Worm (Caenorhabditis elegans) whole organism, late embryonic: ENCODE measurements around the gene lron-13.

Source experiments
- C38D4.7 ChIP-seq: fragments of 200-800 bp; sonication (Bioruptor generic); optimal IDR thresholded peaks from 2 replicates; lab custom pipeline; 2018; ENCODE audit warnings: mild to moderate bottlenecking, missing genetic modification characterization, moderate library complexity, missing compliant biosample characterization
- ahr-1 ChIP-seq: sonication (generic microtip); optimal IDR thresholded peaks from 2 replicates; lab custom pipeline; 2016; ENCODE audit warnings: missing genetic modification characterization, missing compliant biosample characterization
- ceh-18 ChIP-seq: sonication (generic microtip); optimal IDR thresholded peaks from 2 replicates; lab custom pipeline; 2016; ENCODE audit warnings: missing genetic modification characterization, missing compliant biosample characterization
- ceh-2 ChIP-seq: sonication (generic microtip); optimal IDR thresholded peaks from 2 replicates; lab custom pipeline; 2016; ENCODE audit warnings: missing genotype, missing genetic modification characterization, missing compliant biosample characterization
- ceh-22 ChIP-seq: sonication (generic microtip); optimal IDR thresholded peaks from 2 replicates; lab custom pipeline; 2017; ENCODE audit warnings: missing biosample characterization, missing genetic modification characterization
- ceh-24 ChIP-seq: sonication (generic microtip); optimal IDR thresholded peaks from 2 replicates; lab custom pipeline; 2016; ENCODE audit warnings: mild to moderate bottlenecking, missing genetic modification characterization, missing compliant biosample characterization
- ceh-30 ChIP-seq: fragments of 150-350 bp; optimal IDR thresholded peaks from 2 replicates; lab custom pipeline; 2014; ENCODE audit warnings: missing biosample characterization, missing genetic modification characterization
- ceh-31 ChIP-seq: sonication (generic microtip); optimal IDR thresholded peaks from 2 replicates; lab custom pipeline; 2016; ENCODE audit warnings: missing genetic modification characterization, missing compliant biosample characterization
- ceh-34 ChIP-seq: sonication (generic microtip); optimal IDR thresholded peaks from 2 replicates; lab custom pipeline; 2016; ENCODE audit warnings: mild to moderate bottlenecking, missing genetic modification characterization, missing compliant biosample characterization
- ceh-45 ChIP-seq: fragments of 200-800 bp; sonication (Bioruptor generic); IDR thresholded peaks from 2 replicates; pipeline ENCODE4 v1.3.6; 2022; ENCODE audit warnings: missing genetic modification reagents, missing genetic modification characterization, missing compliant biosample characterization
- che-1 ChIP-seq: sonication (generic microtip); optimal IDR thresholded peaks from 2 replicates; lab custom pipeline; 2016; ENCODE audit warnings: mild to moderate bottlenecking, missing genetic modification characterization, missing compliant biosample characterization
- dmd-4 ChIP-seq: sonication (generic microtip); optimal IDR thresholded peaks from 2 replicates; lab custom pipeline; 2016; ENCODE audit warnings: borderline replicate concordance, missing genetic modification characterization, missing compliant biosample characterization
- dve-1 ChIP-seq: sonication (generic microtip); optimal IDR thresholded peaks from 2 replicates; lab custom pipeline; 2017; ENCODE audit warnings: antibody characterized with exemption, mild to moderate bottlenecking, missing genetic modification characterization, missing compliant biosample characterization
- elt-2 ChIP-seq: sonication (generic microtip); optimal IDR thresholded peaks from 2 replicates; lab custom pipeline; 2016; ENCODE audit warnings: missing genetic modification reagents, missing genetic modification characterization, missing compliant biosample characterization
- elt-4 ChIP-seq: sonication (generic microtip); optimal IDR thresholded peaks from 2 replicates; lab custom pipeline; 2016; ENCODE audit warnings: missing genetic modification characterization, missing compliant biosample characterization
- ets-4 ChIP-seq: sonication (generic microtip); optimal IDR thresholded peaks from 2 replicates; lab custom pipeline; 2016; ENCODE audit warnings: missing genetic modification characterization, missing compliant biosample characterization
- fkh-10 ChIP-seq: fragments of 150-350 bp; optimal IDR thresholded peaks from 2 replicates; lab custom pipeline; 2014; ENCODE audit warnings: missing biosample characterization, missing genetic modification reagents, missing genetic modification characterization
- gmeb-2 ChIP-seq: sonication (generic microtip); optimal IDR thresholded peaks from 2 replicates; lab custom pipeline; 2016; ENCODE audit warnings: missing genetic modification characterization, inconsistent platforms, missing compliant biosample characterization
- hlh-30 ChIP-seq: sonication (generic microtip); optimal IDR thresholded peaks from 2 replicates; lab custom pipeline; 2017; ENCODE audit warnings: antibody characterized with exemption, missing genetic modification characterization, missing compliant biosample characterization; ENCODE audit not compliant: insufficient read depth
- hlh-6 ChIP-seq: sonication (generic microtip); optimal IDR thresholded peaks from 2 replicates; lab custom pipeline; 2016; ENCODE audit warnings: missing genotype, missing genetic modification characterization, missing compliant biosample characterization
- hlh-8 ChIP-seq: sonication (generic microtip); optimal IDR thresholded peaks from 2 replicates; lab custom pipeline; 2016; ENCODE audit warnings: missing genotype, missing genetic modification characterization, missing compliant biosample characterization
- nhr-11 ChIP-seq: fragments of 150-350 bp; optimal IDR thresholded peaks from 2 replicates; lab custom pipeline; 2014; ENCODE audit warnings: missing biosample characterization, missing genetic modification characterization
- npax-4 ChIP-seq: sonication (generic microtip); optimal IDR thresholded peaks from 2 replicates; lab custom pipeline; 2016; ENCODE audit warnings: missing genetic modification characterization, missing compliant biosample characterization
- odd-2 ChIP-seq: sonication (generic microtip); optimal IDR thresholded peaks from 2 replicates; lab custom pipeline; 2017; ENCODE audit warnings: antibody characterized with exemption, mild to moderate bottlenecking, missing genetic modification characterization, missing compliant biosample characterization
- pat-9 ChIP-seq: fragments of 200-800 bp; sonication (Bioruptor generic); optimal IDR thresholded peaks from 2 replicates; lab custom pipeline; 2018; ENCODE audit warnings: mild to moderate bottlenecking, missing genetic modification characterization, moderate library complexity, missing compliant biosample characterization
- pha-4 ChIP-seq: fragments of 150-350 bp; optimal IDR thresholded peaks from 2 replicates; lab custom pipeline; 2018; ENCODE audit warnings: missing biosample characterization, missing genetic modification reagents, missing genetic modification characterization
- pqm-1 ChIP-seq: sonication (generic microtip); optimal IDR thresholded peaks from 2 replicates; lab custom pipeline; 2016; ENCODE audit warnings: missing genetic modification characterization, missing compliant biosample characterization
- pros-1 ChIP-seq: fragments of 150-350 bp; optimal IDR thresholded peaks from 2 replicates; lab custom pipeline; 2014; ENCODE audit warnings: missing biosample characterization, missing genetic modification reagents, missing genetic modification characterization
- rnt-1 ChIP-seq: sonication (generic microtip); optimal IDR thresholded peaks from 2 replicates; lab custom pipeline; 2016; ENCODE audit warnings: missing genetic modification characterization, missing compliant biosample characterization
- sdc-2 ChIP-seq: sonication (generic microtip); optimal IDR thresholded peaks from 2 replicates; lab custom pipeline; 2016; ENCODE audit warnings: missing genotype, missing genetic modification characterization, missing compliant biosample characterization
- sox-2 ChIP-seq: fragments of 200-800 bp; sonication (Bioruptor generic); IDR thresholded peaks from 2 replicates; pipeline ENCODE4 v1.3.6; 2022; ENCODE audit warnings: missing genetic modification reagents, missing genetic modification characterization, missing compliant biosample characterization
- sox-4 ChIP-seq: sonication (generic microtip); optimal IDR thresholded peaks from 2 replicates; lab custom pipeline; 2017; ENCODE audit warnings: mild to moderate bottlenecking, missing genetic modification characterization, inconsistent platforms, missing compliant biosample characterization
- tbx-2 ChIP-seq: sonication (generic microtip); optimal IDR thresholded peaks from 2 replicates; lab custom pipeline; 2016; ENCODE audit warnings: missing genetic modification characterization, missing compliant biosample characterization
- tbx-7 ChIP-seq: sonication (generic microtip); optimal IDR thresholded peaks from 2 replicates; lab custom pipeline; 2016; ENCODE audit warnings: missing genotype, missing genetic modification characterization, missing compliant biosample characterization
- unc-42 ChIP-seq: sonication (generic microtip); optimal IDR thresholded peaks from 2 replicates; lab custom pipeline; 2016; ENCODE audit warnings: missing genotype, missing genetic modification characterization, missing compliant biosample characterization
- unc-86 ChIP-seq: sonication (generic microtip); optimal IDR thresholded peaks from 2 replicates; lab custom pipeline; 2016; ENCODE audit warnings: missing genetic modification characterization, missing compliant biosample characterization

The lron-13 gene

ce11 chrIII:13565972-13566371 lies 38.7 kb downstream of the lron-13 start:
- TF ChIP-seq pros-1 (tag; lab: Kevin White, UChicago) (no peak), sox-4 (tag; lab: Kevin White, UChicago) (no peak), nhr-11 (tag; lab: Kevin White, UChicago) (no peak), unc-42 (tag; lab: Kevin White, UChicago) (peak; percentile 42), fkh-10 (GFP tag; lab: Kevin White, UChicago) (no peak), tbx-7 (tag; lab: Kevin White, UChicago) (no peak), elt-4 (no peak), ets-4 (tag; lab: Kevin White, UChicago) (no peak)
- TF ChIP-seq, all 69 proteins: peak for 1

- TF ChIP-seq odd-2 (tag; lab: Kevin White, UChicago) = no peak
- TF ChIP-seq C38D4.7 (GFP tag; lab: Kevin White, UChicago) = no peak
- TF ChIP-seq pqm-1 (tag; lab: Kevin White, UChicago) = no peak
- TF ChIP-seq hlh-8 (tag; lab: Kevin White, UChicago) = no peak
- TF ChIP-seq dmd-4 (tag; lab: Kevin White, UChicago) = no peak
- TF ChIP-seq ceh-2 (tag; lab: Kevin White, UChicago) = no peak
- no peak for TF ChIP-seq ceh-30 (tag; lab: Kevin White, UChicago)
- no peak for TF ChIP-seq ceh-18 (tag; lab: Kevin White, UChicago)
- TF ChIP-seq fkh-10 (GFP tag; lab: Kevin White, UChicago) = no peak
- no peak for TF ChIP-seq unc-42 (tag; lab: Kevin White, UChicago)
- no peak for TF ChIP-seq che-1 (tag; lab: Kevin White, UChicago)
- no peak for TF ChIP-seq pha-4 (tag; lab: Kevin White, UChicago)
- no peak for TF ChIP-seq gmeb-2
- no peak for TF ChIP-seq ets-4 (tag; lab: Kevin White, UChicago)
- TF ChIP-seq sox-2 = no peak
Observed at ce11 chrIII:13570347-13570746, 43.1 kb downstream of the lron-13 start, which contains the start of gene exc-12. exc-12 (minus strand) TSS chrIII:13570447.

DNA sequence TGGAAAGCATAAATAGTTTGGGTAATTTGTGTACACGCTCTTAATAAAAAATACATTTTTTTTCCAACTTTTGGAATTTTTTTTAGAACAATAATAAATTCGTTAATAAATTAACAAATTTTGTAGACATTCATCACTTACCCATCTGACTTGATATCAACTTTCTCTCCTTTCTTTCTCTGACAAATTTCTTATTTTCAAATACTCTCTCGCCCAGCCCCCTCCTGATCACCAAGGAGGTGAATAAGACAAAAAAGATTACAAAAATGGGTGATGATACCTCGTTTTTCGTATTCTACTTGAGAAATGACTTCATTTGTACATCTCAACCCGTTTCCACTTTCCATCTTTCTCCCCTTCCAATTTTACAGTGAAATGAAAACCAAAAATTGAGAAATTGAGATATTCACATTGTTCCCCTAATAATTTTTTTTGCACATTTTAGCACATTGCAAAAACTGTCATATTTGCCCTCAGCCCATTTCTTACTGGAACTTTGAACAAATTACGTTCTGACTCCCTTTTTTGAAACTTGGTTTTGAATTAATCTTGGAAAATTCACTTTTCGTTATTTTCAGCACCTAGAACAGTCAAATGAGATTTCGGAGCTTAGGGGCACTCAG lies 48.5 kb downstream of the lron-13 start, which contains the start of gene osm-7:
osm-7 (plus strand) TSS at position 573 of the 623 bp plus-strand sequence.
- TF ChIP-seq ceh-31 = no peak
- TF ChIP-seq rnt-1 (tag; lab: Kevin White, UChicago) = no peak
- TF ChIP-seq ahr-1 (tag; lab: Kevin White, UChicago) = no peak
- no peak for TF ChIP-seq unc-86 (tag; lab: Kevin White, UChicago)
- TF ChIP-seq dve-1 (tag; lab: Kevin White, UChicago) = no peak
- TF ChIP-seq hlh-30 (tag; lab: Kevin White, UChicago) = no peak
- TF ChIP-seq hlh-6 (tag; lab: Kevin White, UChicago) = no peak
- TF ChIP-seq ceh-22 = no peak
- no peak for TF ChIP-seq C38D4.7 (GFP tag; lab: Kevin White, UChicago)
- TF ChIP-seq tbx-2 (tag; lab: Kevin White, UChicago) = no peak
- no peak for TF ChIP-seq fkh-10 (GFP tag; lab: Kevin White, UChicago)
- no peak for TF ChIP-seq ceh-24 (tag; lab: Kevin White, UChicago)
- no peak for TF ChIP-seq sdc-2 (tag; lab: Kevin White, UChicago)
- no peak for TF ChIP-seq pros-1 (tag; lab: Kevin White, UChicago)
- TF ChIP-seq hlh-8 (tag; lab: Kevin White, UChicago) = no peak
- TF ChIP-seq ceh-45 (GFP tag; lab: Robert Waterston, UW) = no peak
- no peak for TF ChIP-seq dmd-4 (tag; lab: Kevin White, UChicago)

- TF ChIP-seq pros-1 (tag; lab: Kevin White, UChicago) (no peak), hlh-6 (tag; lab: Kevin White, UChicago) (no peak), npax-4 (no peak), ceh-24 (tag; lab: Kevin White, UChicago) (no peak), tbx-7 (tag; lab: Kevin White, UChicago) (no peak), sdc-2 (tag; lab: Kevin White, UChicago) (no peak), ceh-34 (tag; lab: Kevin White, UChicago) (no peak), ahr-1 (tag; lab: Kevin White, UChicago) (no peak), pat-9 (tag; lab: Kevin White, UChicago) (no peak), odd-2 (tag; lab: Kevin White, UChicago) (no peak), elt-2 (tag; lab: Kevin White, UChicago) (no peak)
Observed at ce11 chrIII:13580076-13580475, 52.8 kb downstream of the lron-13 start.
